Fruit fly (Drosophila melanogaster) whole organism: Measurements from ENCODE around the gene Vm26Ab.

Experiments used
- CG8478 ChIP-seq: fragments of >200 bp; optimal IDR thresholded peaks from 2 replicates; lab custom pipeline; 2018; ENCODE audit warnings: inconsistent platforms
- Dll ChIP-seq: fragments of >200 bp; optimal IDR thresholded peaks from 2 replicates; lab custom pipeline; 2017
- EcR ChIP-seq, 2 experiments: fragments of >200 bp; optimal IDR thresholded peaks; 2 replicates each; lab custom pipeline; 2017; ENCODE audit warnings: missing biosample characterization in 2 of 2, missing genetic modification characterization in 2 of 2, missing genetic modification reagents in 2 of 2
- pan ChIP-seq: fragments of >200 bp; optimal IDR thresholded peaks from 2 replicates; lab custom pipeline; 2017
- psq ChIP-seq: fragments of >200 bp; optimal IDR thresholded peaks from 2 replicates; lab custom pipeline; 2017
- usp ChIP-seq: fragments of >200 bp; optimal IDR thresholded peaks from 2 replicates; lab custom pipeline; 2017; ENCODE audit warnings: missing biosample characterization, missing genetic modification characterization, mixed read lengths

DNA sequence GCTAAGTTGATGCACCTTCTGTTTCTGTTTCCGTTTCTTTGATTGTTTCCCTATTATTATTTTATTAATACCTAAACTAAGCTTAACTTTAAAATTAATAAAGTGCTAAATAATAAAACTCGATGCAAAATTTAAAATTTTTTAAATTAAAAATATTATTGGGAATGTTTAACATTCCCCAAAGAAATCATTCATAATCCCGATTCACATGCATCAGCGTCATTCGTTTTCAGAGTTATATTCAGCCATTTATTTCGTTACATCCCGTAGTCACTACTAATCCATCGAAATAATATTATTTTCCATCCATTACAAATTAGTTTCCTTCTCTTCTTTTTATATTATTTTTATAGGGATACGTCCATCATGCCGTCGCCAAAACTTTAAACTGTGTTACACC is 9.3 kb upstream of the Vm26Ab start:
- TF ChIP-seq psq (lab: Kevin White, UChicago) (no peak), usp (GFP tag; lab: Kevin White, UChicago) (no peak), EcR (GFP tag; optimal IDR thresholded peaks at IDR 0.05; lab: Kevin White, UChicago) (no peak), pan (lab: Kevin White, UChicago) (no peak), CG8478 (lab: Kevin White, UChicago) (no peak), Dll (lab: Kevin White, UChicago) (no peak)
